Fruit fly (Drosophila melanogaster) whole organism, embryonic: ENCODE results near the gene CG14820.

Experiments used
- Adf1 ChIP-seq: fragments of 200-800 bp; sonication (Bioruptor generic); IDR thresholded peaks from 2 replicates; pipeline ENCODE4 v1.3.6; 2022; ENCODE audit warnings: missing biosample characterization, missing genetic modification characterization
- Asciz ChIP-seq: fragments of 200-800 bp; sonication (Bioruptor generic); optimal IDR thresholded peaks from 2 replicates; lab custom pipeline; 2017; ENCODE audit warnings: missing biosample characterization, mild to moderate bottlenecking, missing genetic modification characterization, missing genetic modification reagents
- Atf-2 ChIP-seq: fragments of 200-800 bp; sonication (Bioruptor generic); optimal IDR thresholded peaks from 2 replicates; lab custom pipeline; 2016; ENCODE audit warnings: missing biosample characterization, missing genetic modification characterization
- B-H1 ChIP-seq: fragments of 200-800 bp; sonication (Bioruptor generic); IDR thresholded peaks from 3 replicates; pipeline ENCODE4 v1.3.6; 2022; ENCODE audit warnings: missing biosample characterization, missing genetic modification characterization
- Blimp-1 ChIP-seq: fragments of 200-800 bp; sonication (Bioruptor generic); optimal IDR thresholded peaks from 3 replicates; lab custom pipeline; 2018; ENCODE audit warnings: missing biosample characterization, missing genetic modification characterization, mild to moderate bottlenecking, moderate library complexity, missing genetic modification reagents
- CG1024 ChIP-seq: fragments of 200-800 bp; sonication (Bioruptor generic); IDR thresholded peaks from 2 replicates; pipeline ENCODE4 v1.3.6; 2022; ENCODE audit warnings: missing biosample characterization, missing genetic modification characterization
- CG10274 ChIP-seq: fragments of 200-800 bp; sonication (Bioruptor generic); optimal IDR thresholded peaks from 3 replicates; lab custom pipeline; 2017; ENCODE audit warnings: missing biosample characterization, mild to moderate bottlenecking, missing genetic modification characterization
- CG13123 ChIP-seq: fragments of 200-800 bp; sonication (Bioruptor generic); optimal IDR thresholded peaks from 2 replicates; lab custom pipeline; 2016; ENCODE audit warnings: missing biosample characterization, missing genetic modification characterization
- CG13296 ChIP-seq: fragments of 200-800 bp; sonication (Bioruptor generic); optimal IDR thresholded peaks from 3 replicates; lab custom pipeline; 2018; ENCODE audit warnings: missing biosample characterization, mild to moderate bottlenecking, missing genetic modification characterization
- CG15696 ChIP-seq: fragments of 200-800 bp; sonication (Bioruptor generic); optimal IDR thresholded peaks from 2 replicates; lab custom pipeline; 2019; ENCODE audit warnings: missing biosample characterization, mild to moderate bottlenecking, missing genetic modification characterization, moderate library complexity
- CG16815 ChIP-seq: fragments of 200-800 bp; sonication (Bioruptor generic); optimal IDR thresholded peaks from 3 replicates; lab custom pipeline; 2017; ENCODE audit warnings: missing biosample characterization, mild to moderate bottlenecking, missing genetic modification characterization
- CG17186 ChIP-seq: fragments of 200-800 bp; sonication (Bioruptor generic); optimal IDR thresholded peaks from 3 replicates; lab custom pipeline; 2017; ENCODE audit warnings: missing biosample characterization, missing genetic modification reagents, missing genetic modification characterization
- CG2875 ChIP-seq: fragments of 200-800 bp; sonication (Bioruptor generic); optimal IDR thresholded peaks from 2 replicates; lab custom pipeline; 2017; ENCODE audit warnings: missing biosample characterization, mild to moderate bottlenecking, missing genetic modification characterization, missing genetic modification reagents
- CG3838 ChIP-seq: fragments of 200-800 bp; sonication (Bioruptor generic); optimal IDR thresholded peaks from 3 replicates; lab custom pipeline; 2016; ENCODE audit warnings: missing biosample characterization, missing genetic modification characterization
- CG42726 ChIP-seq: fragments of 200-800 bp; sonication (Bioruptor generic); IDR thresholded peaks from 2 replicates; pipeline ENCODE4 v1.3.6; 2022; ENCODE audit warnings: missing biosample characterization, missing genetic modification characterization; ENCODE audit not compliant: partially characterized antibody
- CG4360 ChIP-seq: fragments of 200-800 bp; sonication (Bioruptor generic); IDR thresholded peaks from 2 replicates; pipeline ENCODE4 v1.3.6; 2022; ENCODE audit warnings: missing biosample characterization, missing genetic modification characterization
- CG6813 ChIP-seq: fragments of 200-800 bp; sonication (Bioruptor generic); optimal IDR thresholded peaks from 2 replicates; lab custom pipeline; 2017; ENCODE audit warnings: missing biosample characterization, missing genetic modification characterization, mild to moderate bottlenecking, moderate library complexity, missing genetic modification reagents
- CG7357 ChIP-seq: fragments of 200-800 bp; sonication (Bioruptor generic); IDR thresholded peaks from 3 replicates; pipeline ENCODE4 v1.3.6; 2022; ENCODE audit warnings: missing biosample characterization, missing genetic modification characterization
- CG8765 ChIP-seq: fragments of 200-800 bp; sonication (Bioruptor generic); IDR thresholded peaks from 2 replicates; pipeline ENCODE4 v1.3.6; 2022; ENCODE audit warnings: missing biosample characterization, missing genetic modification characterization
- CG9609 ChIP-seq: fragments of 200-800 bp; sonication (Bioruptor generic); optimal IDR thresholded peaks from 3 replicates; lab custom pipeline; 2016; ENCODE audit warnings: missing biosample characterization, missing genetic modification characterization
- Ets97D ChIP-seq: fragments of 200-800 bp; sonication (Bioruptor generic); optimal IDR thresholded peaks from 3 replicates; lab custom pipeline; 2016; ENCODE audit warnings: missing biosample characterization, missing genetic modification characterization
- H15 ChIP-seq: fragments of 200-800 bp; sonication (Bioruptor generic); IDR thresholded peaks from 3 replicates; pipeline ENCODE4 v1.3.6; 2022; ENCODE audit warnings: missing biosample characterization, missing genetic modification characterization
- NFAT ChIP-seq: fragments of 200-800 bp; sonication (Bioruptor generic); IDR thresholded peaks from 2 replicates; pipeline ENCODE4 v1.3.6; 2022; ENCODE audit warnings: missing biosample characterization, missing genetic modification characterization
- Nf-YA ChIP-seq: fragments of 200-800 bp; sonication (Bioruptor generic); IDR thresholded peaks from 2 replicates; pipeline ENCODE4 v1.3.6; 2022; ENCODE audit warnings: missing biosample characterization, missing genetic modification characterization
- Six4 ChIP-seq: fragments of 200-800 bp; sonication (Bioruptor generic); optimal IDR thresholded peaks from 2 replicates; lab custom pipeline; 2016; ENCODE audit warnings: missing biosample characterization, missing genetic modification characterization
- Spps ChIP-seq: fragments of 200-800 bp; sonication (Bioruptor generic); optimal IDR thresholded peaks from 2 replicates; lab custom pipeline; 2018; ENCODE audit warnings: missing biosample characterization, mild to moderate bottlenecking, missing genetic modification characterization
- Taf1 ChIP-seq: fragments of 200-800 bp; sonication (Bioruptor generic); IDR thresholded peaks from 2 replicates; pipeline ENCODE4 v1.3.6; 2022; ENCODE audit warnings: missing biosample characterization, missing genetic modification characterization
- bab2 ChIP-seq: fragments of 200-800 bp; sonication (Bioruptor generic); optimal IDR thresholded peaks from 2 replicates; lab custom pipeline; 2016; ENCODE audit warnings: missing biosample characterization, missing genetic modification characterization
- chif ChIP-seq, 2 experiments: fragments of 200-800 bp; sonication (Bioruptor generic); optimal IDR thresholded peaks; 3 replicates each; lab custom pipeline; 2016; ENCODE audit warnings: missing biosample characterization in 2 of 2, missing genetic modification characterization in 2 of 2
- crc ChIP-seq: fragments of 200-800 bp; sonication (Bioruptor generic); optimal IDR thresholded peaks from 2 replicates; lab custom pipeline; 2016; ENCODE audit warnings: missing biosample characterization, missing genetic modification characterization
- croc ChIP-seq: fragments of 200-800 bp; sonication (Bioruptor generic); conservative IDR thresholded peaks from 3 replicates; pipeline ENCODE4 v1.3.6; 2022; ENCODE audit warnings: missing biosample characterization, missing genetic modification characterization
- crp ChIP-seq, 2 experiments: fragments of 200-800 bp; sonication (Bioruptor generic); optimal IDR thresholded peaks; 2 replicates in 1 of 2; 3 replicates in 1 of 2; lab custom pipeline; 2017; ENCODE audit warnings: missing biosample characterization in 2 of 2, missing genetic modification characterization in 2 of 2, mild to moderate bottlenecking in 1 of 2, moderate library complexity in 1 of 2
- exex ChIP-seq: fragments of 200-800 bp; sonication (Bioruptor generic); optimal IDR thresholded peaks from 4 replicates; lab custom pipeline; 2018; ENCODE audit warnings: missing biosample characterization, mild to moderate bottlenecking, missing genetic modification characterization, moderate library complexity
- gem ChIP-seq: fragments of 200-800 bp; sonication (Bioruptor generic); optimal IDR thresholded peaks from 2 replicates; lab custom pipeline; 2019; ENCODE audit warnings: missing biosample characterization, mild to moderate bottlenecking, missing genetic modification characterization, moderate library complexity
- gro ChIP-seq: fragments of 200-800 bp; sonication (Bioruptor generic); optimal IDR thresholded peaks from 2 replicates; lab custom pipeline; 2016; ENCODE audit warnings: missing biosample characterization, missing genetic modification characterization
- gsb ChIP-seq: fragments of 200-800 bp; sonication (Bioruptor generic); IDR thresholded peaks from 2 replicates; pipeline ENCODE4 v1.3.6; 2022; ENCODE audit warnings: missing biosample characterization, missing genetic modification characterization
- inv ChIP-seq: fragments of 200-800 bp; sonication (Bioruptor generic); IDR thresholded peaks from 2 replicates; pipeline ENCODE4 v1.3.6; 2022; ENCODE audit warnings: missing biosample characterization, missing genetic modification characterization; ENCODE audit not compliant: partially characterized antibody
- oc ChIP-seq: fragments of 200-800 bp; sonication (Bioruptor generic); optimal IDR thresholded peaks from 2 replicates; lab custom pipeline; 2018; ENCODE audit warnings: missing biosample characterization, mild to moderate bottlenecking, missing genetic modification characterization, moderate library complexity
- prd ChIP-seq, 3 experiments: fragments of >200 bp in 2 of 3; fragments of 200-800 bp in 1 of 3; sonication (Bioruptor generic) in 1 of 3; optimal IDR thresholded peaks in 2 of 3; IDR thresholded peaks in 1 of 3; 2 replicates in 2 of 3; 3 replicates in 1 of 3; pipeline versions ENCODE4 v1.3.6 to Lab custom; 2017 to 2022; ENCODE audit warnings: missing biosample characterization in 1 of 3, missing genetic modification characterization in 1 of 3
- psq ChIP-seq: fragments of 200-800 bp; sonication (Bioruptor generic); optimal IDR thresholded peaks from 2 replicates; lab custom pipeline; 2017; ENCODE audit warnings: missing biosample characterization, missing genetic modification characterization
- pzg ChIP-seq: fragments of 200-800 bp; sonication (Bioruptor generic); optimal IDR thresholded peaks from 3 replicates; lab custom pipeline; 2018; ENCODE audit warnings: missing biosample characterization, mild to moderate bottlenecking, missing genetic modification characterization, moderate library complexity
- row ChIP-seq: fragments of 200-800 bp; sonication (Bioruptor generic); IDR thresholded peaks from 3 replicates; pipeline ENCODE4 v1.3.6; 2022; ENCODE audit warnings: missing biosample characterization, missing genetic modification characterization
- seq ChIP-seq: fragments of 200-800 bp; sonication (Bioruptor generic); IDR thresholded peaks from 2 replicates; pipeline ENCODE4 v1.3.6; 2022; ENCODE audit warnings: missing biosample characterization, missing genetic modification characterization
- slp2 ChIP-seq: fragments of 200-800 bp; sonication (Bioruptor generic); optimal IDR thresholded peaks from 2 replicates; lab custom pipeline; 2016; ENCODE audit warnings: missing biosample characterization, missing genetic modification characterization
- stwl ChIP-seq: fragments of 200-800 bp; sonication (Bioruptor generic); optimal IDR thresholded peaks from 3 replicates; lab custom pipeline; 2018; ENCODE audit warnings: missing biosample characterization, mild to moderate bottlenecking, missing genetic modification characterization, moderate library complexity
- tio ChIP-seq: fragments of 200-800 bp; sonication (Bioruptor generic); optimal IDR thresholded peaks from 2 replicates; lab custom pipeline; 2017; ENCODE audit warnings: missing biosample characterization, missing genetic modification characterization, inconsistent platforms
- unpg ChIP-seq: fragments of 200-800 bp; sonication (Bioruptor generic); optimal IDR thresholded peaks from 3 replicates; lab custom pipeline; 2018; ENCODE audit warnings: missing biosample characterization, mild to moderate bottlenecking, missing genetic modification characterization, moderate library complexity

CG14820 gene

dm6 chr3L:6955254-6956229 lies 22.8 kb downstream of the CG14820 start, which contains the start of the genes CG10077 and CG9948 (continued):
- TF ChIP-seq crp (GFP tag; optimal IDR thresholded peaks at IDR 0.05; lab: Kevin White, UChicago): peak in 1 of 2 experiments; percentile 50
- peak; percentile 71 for TF ChIP-seq Six4 (GFP tag; lab: Kevin White, UChicago)
- peak; percentile 86 for TF ChIP-seq B-H1
- peak; percentile 79 for TF ChIP-seq CG8765 (GFP tag; lab: Robert Waterston, UW)
- TF ChIP-seq H15 (GFP tag; lab: Robert Waterston, UW): peak; percentile 88
- TF ChIP-seq row (GFP tag; lab: Robert Waterston, UW): peak; percentile 99
- TF ChIP-seq CG42726 (GFP tag; lab: Robert Waterston, UW): peak; percentile 49; the same call in 1 of the 2 replicates
- TF ChIP-seq croc (GFP tag; lab: Robert Waterston, UW): peak; percentile 86
- TF ChIP-seq bab2: peak; percentile 73
- TF ChIP-seq slp2 (GFP tag; lab: Kevin White, UChicago): peak; percentile 19
- TF ChIP-seq inv (GFP tag; lab: Robert Waterston, UW): peak; percentile 63
- peak; percentile 80 for TF ChIP-seq Nf-YA (GFP tag; lab: Robert Waterston, UW)
- TF ChIP-seq crc (GFP tag; lab: Kevin White, UChicago): peak; percentile 44
- TF ChIP-seq CG16815 (GFP tag; lab: Kevin White, UChicago): peak; percentile 82
- peak; percentile 93 for TF ChIP-seq unpg
- TF ChIP-seq CG2875 (GFP tag; lab: Kevin White, UChicago): peak; percentile 71
- peak; percentile 85 for TF ChIP-seq Taf1
- peak; percentile 82 for TF ChIP-seq CG1024 (GFP tag; lab: Robert Waterston, UW)
- no peak for TF ChIP-seq exex (tag; lab: Kevin White, UChicago)
- TF ChIP-seq CG3838 (GFP tag; lab: Kevin White, UChicago): peak; percentile 27
- peak; percentile 31 for TF ChIP-seq gro (GFP tag; lab: Kevin White, UChicago)
- TF ChIP-seq pzg (GFP tag; lab: Kevin White, UChicago): peak; percentile 49
- peak; percentile 85 for TF ChIP-seq Blimp-1 (GFP tag; lab: Kevin White, UChicago)
- peak; percentile 56 for TF ChIP-seq CG4360
- TF ChIP-seq CG10274 (GFP tag; lab: Kevin White, UChicago): peak; percentile 59
- peak; percentile 27 for TF ChIP-seq Ets97D (GFP tag; lab: Kevin White, UChicago)
- peak; percentile 79 for TF ChIP-seq seq (GFP tag; lab: Robert Waterston, UW)
- TF ChIP-seq stwl: peak; percentile 57
- TF ChIP-seq Atf-2 (GFP tag; lab: Kevin White, UChicago): peak; percentile 64
- TF ChIP-seq prd (optimal IDR thresholded peaks at IDR 0.05; lab: Kevin White, UChicago): no peak
- TF ChIP-seq prd (GFP tag; IDR thresholded peaks at IDR 0.05; lab: Robert Waterston, UW): peak; percentile 96
- TF ChIP-seq tio (GFP tag; lab: Kevin White, UChicago): no peak
- TF ChIP-seq NFAT (GFP tag; lab: Robert Waterston, UW): peak; percentile 82
- TF ChIP-seq chif (GFP tag; optimal IDR thresholded peaks at IDR 0.05; lab: Kevin White, UChicago): peak; percentile 32 to 77
- no peak for TF ChIP-seq Asciz (GFP tag; lab: Kevin White, UChicago)
- TF ChIP-seq CG7357 (GFP tag; lab: Robert Waterston, UW): peak; percentile 77
- TF ChIP-seq CG13123 (GFP tag; lab: Kevin White, UChicago): peak; percentile 73
- TF ChIP-seq oc (tag; lab: Kevin White, UChicago): no peak
- TF ChIP-seq gsb (GFP tag; lab: Robert Waterston, UW): peak; percentile 86
- TF ChIP-seq CG13296 (GFP tag; lab: Kevin White, UChicago): peak; percentile 87
- peak; percentile 75 for TF ChIP-seq CG6813 (GFP tag; lab: Kevin White, UChicago)
- peak; percentile 78 for TF ChIP-seq Spps (tag; lab: Kevin White, UChicago)
- TF ChIP-seq psq (GFP tag; lab: Kevin White, UChicago): peak; percentile 8
- TF ChIP-seq CG17186 (GFP tag; lab: Kevin White, UChicago): peak; percentile 25
- TF ChIP-seq CG9609 (GFP tag; lab: Kevin White, UChicago): peak; percentile 22
- TF ChIP-seq Adf1 (GFP tag; lab: Robert Waterston, UW): peak; percentile 47
- peak; percentile 91 for TF ChIP-seq CG15696 (tag; lab: Kevin White, UChicago)
- TF ChIP-seq gem: peak; percentile 95
